Worm (Caenorhabditis elegans) whole organism, young adult: ENCODE measurements around the gene M04G7.1.

Source experiments
- B0019.2 ChIP-seq: fragments of 200-800 bp; sonication (Bioruptor generic); conservative IDR thresholded peaks from 2 replicates; pipeline ENCODE4 v1.3.6; 2022; ENCODE audit warnings: missing genetic modification reagents, missing genetic modification characterization, missing compliant biosample characterization
- B0035.1 ChIP-seq: sonication (generic microtip); optimal IDR thresholded peaks from 2 replicates; lab custom pipeline; 2016; ENCODE audit warnings: missing genetic modification characterization, mild to moderate bottlenecking, missing compliant biosample characterization, missing genotype, missing genetic modification reagents
- B0261.1 ChIP-seq: sonication (generic microtip); optimal IDR thresholded peaks from 2 replicates; lab custom pipeline; 2016; ENCODE audit warnings: mild to moderate bottlenecking, missing genetic modification characterization, moderate library complexity, missing compliant biosample characterization
- F10E7.11 ChIP-seq: sonication (generic microtip); optimal IDR thresholded peaks from 2 replicates; lab custom pipeline; 2017; ENCODE audit warnings: mild to moderate bottlenecking, missing genetic modification characterization, moderate library complexity, missing compliant biosample characterization
- F33H1.4 ChIP-seq: fragments of 200-800 bp; sonication (Bioruptor generic); IDR thresholded peaks from 2 replicates; pipeline ENCODE4 v1.3.6; 2022; ENCODE audit warnings: missing genetic modification reagents, missing genetic modification characterization, missing compliant biosample characterization
- F39B2.1 ChIP-seq: fragments of 200-800 bp; sonication (Bioruptor generic); IDR thresholded peaks from 2 replicates; pipeline ENCODE4 v1.3.6; 2022; ENCODE audit warnings: missing genetic modification reagents, missing genetic modification characterization, missing compliant biosample characterization
- F52B5.7 ChIP-seq: sonication (generic microtip); optimal IDR thresholded peaks from 2 replicates; lab custom pipeline; 2016; ENCODE audit warnings: mild to moderate bottlenecking, missing genetic modification characterization, missing compliant biosample characterization
- F57C9.4 ChIP-seq: sonication (generic microtip); optimal IDR thresholded peaks from 2 replicates; lab custom pipeline; 2017; ENCODE audit warnings: mild to moderate bottlenecking, missing genetic modification characterization, missing compliant biosample characterization
- K12H6.12 ChIP-seq: fragments of 200-800 bp; sonication (Bioruptor generic); optimal IDR thresholded peaks from 2 replicates; lab custom pipeline; 2018; ENCODE audit warnings: mild to moderate bottlenecking, missing genetic modification characterization, missing compliant biosample characterization
- Y53F4B.3 ChIP-seq: fragments of 200-800 bp; sonication (Bioruptor generic); IDR thresholded peaks from 2 replicates; pipeline ENCODE4 v1.3.6; 2022; ENCODE audit warnings: missing genetic modification reagents, missing genetic modification characterization, missing compliant biosample characterization
- Y56A3A.18 ChIP-seq: fragments of 200-800 bp; sonication (Bioruptor generic); IDR thresholded peaks from 2 replicates; pipeline ENCODE4 v1.3.6; 2022; ENCODE audit warnings: missing genetic modification reagents, missing genetic modification characterization, missing compliant biosample characterization
- Y67H2A.10 ChIP-seq: fragments of 200-800 bp; sonication (Bioruptor generic); conservative IDR thresholded peaks from 2 replicates; pipeline ENCODE4 v1.3.6; 2022; ENCODE audit warnings: missing genetic modification reagents, missing genetic modification characterization, missing compliant biosample characterization
- Y95B8A.8 ChIP-seq: fragments of 200-800 bp; sonication (Bioruptor generic); IDR thresholded peaks from 2 replicates; pipeline ENCODE4 v1.3.6; 2022; ENCODE audit warnings: missing genetic modification reagents, missing genetic modification characterization, missing compliant biosample characterization
- akir-1 ChIP-seq: fragments of 200-800 bp; sonication (Bioruptor generic); optimal IDR thresholded peaks from 2 replicates; lab custom pipeline; 2018; ENCODE audit warnings: mild to moderate bottlenecking, missing genetic modification characterization, moderate library complexity, missing compliant biosample characterization
- athp-1 ChIP-seq: sonication (generic microtip); optimal IDR thresholded peaks from 2 replicates; lab custom pipeline; 2017; ENCODE audit warnings: mild to moderate bottlenecking, missing genetic modification characterization, missing compliant biosample characterization
- attf-3 ChIP-seq: fragments of 200-800 bp; sonication (Bioruptor generic); conservative IDR thresholded peaks from 2 replicates; pipeline ENCODE4 v1.3.6; 2022; ENCODE audit warnings: missing genetic modification reagents, missing genetic modification characterization, missing compliant biosample characterization
- bed-2 ChIP-seq: fragments of 200-800 bp; sonication (Bioruptor generic); IDR thresholded peaks from 2 replicates; pipeline ENCODE4 v1.3.6; 2022; ENCODE audit warnings: missing genetic modification reagents, missing genetic modification characterization, missing compliant biosample characterization
- ceh-27 ChIP-seq: fragments of 200-800 bp; sonication (Bioruptor generic); optimal IDR thresholded peaks from 2 replicates; lab custom pipeline; 2018; ENCODE audit warnings: mild to moderate bottlenecking, missing genetic modification characterization, moderate library complexity, missing compliant biosample characterization
- ceh-40 ChIP-seq: fragments of 200-800 bp; sonication (Bioruptor generic); IDR thresholded peaks from 2 replicates; pipeline ENCODE4 v1.3.6; 2022; ENCODE audit warnings: missing genetic modification characterization, missing compliant biosample characterization
- dpff-1 ChIP-seq: sonication (generic microtip); optimal IDR thresholded peaks from 2 replicates; lab custom pipeline; 2017; ENCODE audit warnings: mild to moderate bottlenecking, missing genetic modification characterization, missing compliant biosample characterization
- efl-1 ChIP-seq: fragments of 150-350 bp; optimal IDR thresholded peaks from 2 replicates; lab custom pipeline; 2014; ENCODE audit warnings: missing biosample characterization, missing genetic modification reagents, missing genetic modification characterization
- egrh-3 ChIP-seq: fragments of 200-800 bp; sonication (Bioruptor generic); IDR thresholded peaks from 2 replicates; pipeline ENCODE4 v1.3.6; 2022; ENCODE audit warnings: missing genetic modification reagents, missing genetic modification characterization, missing compliant biosample characterization
- ekl-4 ChIP-seq: fragments of 200-800 bp; sonication (Bioruptor generic); IDR thresholded peaks from 2 replicates; pipeline ENCODE4 v1.3.6; 2022; ENCODE audit warnings: missing genetic modification reagents, missing genetic modification characterization, missing compliant biosample characterization
- hlh-12 ChIP-seq: sonication (generic microtip); optimal IDR thresholded peaks from 2 replicates; lab custom pipeline; 2016; ENCODE audit warnings: missing genetic modification characterization, missing compliant biosample characterization
- hlh-26 ChIP-seq: fragments of 200-800 bp; sonication (Bioruptor generic); conservative IDR thresholded peaks from 2 replicates; pipeline ENCODE4 v1.3.6; 2022; ENCODE audit warnings: missing genetic modification reagents, missing genetic modification characterization, missing compliant biosample characterization
- hsf-1 ChIP-seq: fragments of 200-800 bp; sonication (Bioruptor generic); IDR thresholded peaks from 2 replicates; pipeline ENCODE4 v1.3.6; 2022; ENCODE audit warnings: missing genetic modification reagents, missing genetic modification characterization, missing compliant biosample characterization
- lir-1 ChIP-seq: fragments of 200-800 bp; sonication (Bioruptor generic); conservative IDR thresholded peaks from 2 replicates; pipeline ENCODE4 v1.3.6; 2022; ENCODE audit warnings: missing genetic modification reagents, missing genetic modification characterization, missing compliant biosample characterization
- mxl-1 ChIP-seq: sonication (generic microtip); optimal IDR thresholded peaks from 2 replicates; lab custom pipeline; 2016; ENCODE audit warnings: missing genetic modification characterization, missing compliant biosample characterization
- nfya-2 ChIP-seq: fragments of 200-800 bp; sonication (Bioruptor generic); IDR thresholded peaks from 2 replicates; pipeline ENCODE4 v1.3.6; 2022; ENCODE audit warnings: missing genetic modification reagents, missing genetic modification characterization, missing compliant biosample characterization
- nfyb-1 ChIP-seq: fragments of 200-800 bp; sonication (Bioruptor generic); IDR thresholded peaks from 2 replicates; pipeline ENCODE4 v1.3.6; 2022; ENCODE audit warnings: missing genetic modification reagents, missing genetic modification characterization, missing compliant biosample characterization
- nhr-120 ChIP-seq: fragments of 200-800 bp; sonication (Bioruptor generic); IDR thresholded peaks from 2 replicates; pipeline ENCODE4 v1.3.6; 2022; ENCODE audit warnings: missing genetic modification characterization, missing compliant biosample characterization
- pha-4 ChIP-seq: fragments of 150-350 bp; sonication (generic microtip); optimal IDR thresholded peaks from 2 replicates; lab custom pipeline; 2014; ENCODE audit warnings: missing biosample characterization, missing genetic modification reagents, missing genetic modification characterization
- rec-8 ChIP-seq, 2 experiments: sonication (generic microtip); optimal IDR thresholded peaks; 2 replicates each; lab custom pipeline; 2016; ENCODE audit warnings: mild to moderate bottlenecking in 2 of 2, missing genetic modification characterization in 2 of 2, missing genetic modification reagents in 2 of 2, missing genotype in 2 of 2, missing biosample characterization in 1 of 2, missing compliant biosample characterization in 1 of 2, moderate library complexity in 1 of 2
- sdz-38 ChIP-seq: sonication (generic microtip); optimal IDR thresholded peaks from 2 replicates; lab custom pipeline; 2016; ENCODE audit warnings: missing genotype, missing genetic modification characterization, missing compliant biosample characterization
- snpc-1.3 ChIP-seq: sonication (generic microtip); optimal IDR thresholded peaks from 2 replicates; lab custom pipeline; 2017; ENCODE audit warnings: missing genetic modification characterization, mild to moderate bottlenecking, missing compliant biosample characterization, antibody characterized with exemption, moderate library complexity, missing genotype, missing genetic modification reagents; ENCODE audit not compliant: insufficient read depth
- somi-1 ChIP-seq: fragments of 200-800 bp; sonication (Bioruptor generic); optimal IDR thresholded peaks from 2 replicates; lab custom pipeline; 2018; ENCODE audit warnings: mild to moderate bottlenecking, missing genetic modification characterization, missing compliant biosample characterization
- tbp1 ChIP-seq: fragments of 200-800 bp; sonication (Bioruptor generic); optimal IDR thresholded peaks from 2 replicates; lab custom pipeline; 2018; ENCODE audit warnings: mild to moderate bottlenecking, missing genetic modification characterization, missing compliant biosample characterization
- tbx-9 ChIP-seq: sonication (generic microtip); optimal IDR thresholded peaks from 2 replicates; lab custom pipeline; 2016; ENCODE audit warnings: borderline replicate concordance, missing genetic modification characterization, inconsistent platforms, missing compliant biosample characterization
- unc-130 ChIP-seq: sonication (generic microtip); optimal IDR thresholded peaks from 2 replicates; lab custom pipeline; 2016; ENCODE audit warnings: missing genetic modification reagents, missing genetic modification characterization, missing compliant biosample characterization
- ztf-18 ChIP-seq: sonication (generic microtip); optimal IDR thresholded peaks from 2 replicates; lab custom pipeline; 2016; ENCODE audit warnings: missing genotype, mild to moderate bottlenecking, missing genetic modification characterization, missing compliant biosample characterization
- ztf-3 ChIP-seq: fragments of 200-800 bp; sonication (Bioruptor generic); optimal IDR thresholded peaks from 2 replicates; lab custom pipeline; 2018; ENCODE audit warnings: mild to moderate bottlenecking, missing genetic modification characterization, missing compliant biosample characterization

M04G7.1 gene

ce11 chrIV:443622-444021 lies 12.0 kb upstream of the M04G7.1 start, which contains the start of gene mrpl-55 (continued):
- TF ChIP-seq nfyb-1 (GFP tag; lab: Robert Waterston, UW) (no peak), Y95B8A.8 (no peak), efl-1 (GFP tag; lab: Kevin White, UChicago) (peak; percentile 69), ztf-18 (no peak), B0019.2 (GFP tag; lab: Robert Waterston, UW) (0 out of 2 replicates have a peak, but pooled peaks have one; percentile 9), ekl-4 (GFP tag; lab: Robert Waterston, UW) (no peak), ceh-27 (GFP tag; lab: Kevin White, UChicago) (peak; percentile 52), attf-3 (GFP tag; lab: Robert Waterston, UW) (0 out of 2 replicates have a peak, but pooled peaks have one; percentile 24), B0035.1 (no peak), ztf-3 (GFP tag; lab: Kevin White, UChicago) (no peak), Y53F4B.3 (GFP tag; lab: Robert Waterston, UW) (no peak), athp-1 (tag; lab: Kevin White, UChicago) (peak; percentile 49), akir-1 (no peak), F39B2.1 (no peak), nfya-2 (no peak), mxl-1 (tag; lab: Kevin White, UChicago) (no peak), hlh-26 (GFP tag; lab: Robert Waterston, UW) (no peak), rec-8 (tag; optimal IDR thresholded peaks at IDR 0.05; lab: Kevin White, UChicago) (no peak), hsf-1 (no peak), egrh-3 (no peak), F10E7.11 (tag; lab: Kevin White, UChicago) (no peak), snpc-1.3 (tag; lab: Kevin White, UChicago) (peak; percentile 33), lir-1 (no peak; the same call in 1 of the 2 replicates), nhr-120 (GFP tag; lab: Robert Waterston, UW) (no peak), ceh-40 (GFP tag; lab: Robert Waterston, UW) (no peak), F33H1.4 (GFP tag; lab: Robert Waterston, UW) (peak; percentile 51; the same call in 1 of the 2 replicates), F57C9.4 (tag; lab: Kevin White, UChicago) (no peak), tbx-9 (tag; lab: Kevin White, UChicago) (no peak), pha-4 (no peak), Y67H2A.10 (GFP tag; lab: Robert Waterston, UW) (no peak), bed-2 (GFP tag; lab: Robert Waterston, UW) (no peak), sdz-38 (no peak), K12H6.12 (tag; lab: Kevin White, UChicago) (peak; percentile 29), F52B5.7 (tag; lab: Kevin White, UChicago) (no peak), Y56A3A.18 (GFP tag; lab: Robert Waterston, UW) (no peak), hlh-12 (no peak), B0261.1 (tag; lab: Kevin White, UChicago) (no peak), somi-1 (GFP tag; lab: Kevin White, UChicago) (no peak), dpff-1 (tag; lab: Kevin White, UChicago) (no peak), unc-130 (peak; percentile 18), tbp1 (GFP tag; lab: Kevin White, UChicago) (peak; percentile 50)
- TF ChIP-seq, all 124 proteins: peak for 39
